Fruit fly (Drosophila melanogaster): ENCODE data around the gene Arp1.

DNA sequence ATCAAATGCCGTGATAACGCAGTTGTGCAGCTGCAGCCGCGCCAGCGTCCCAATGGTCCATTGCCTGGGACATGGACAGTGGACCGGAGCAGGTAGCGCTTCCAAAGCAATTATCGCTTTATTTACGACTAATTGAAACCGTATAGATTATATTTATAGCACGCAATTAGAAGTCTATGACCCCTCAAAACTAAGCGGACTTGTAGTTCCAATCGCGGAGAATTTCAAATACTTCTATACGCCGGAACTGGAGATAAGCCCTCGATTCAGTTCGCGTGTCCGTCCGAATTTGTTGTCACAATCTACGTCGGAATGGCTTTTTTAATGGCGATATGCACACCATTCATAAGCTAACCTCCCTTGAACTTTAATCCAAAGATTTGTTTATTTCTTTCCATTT is 6.3 kb upstream of the Arp1 start:
- TF ChIP-seq h (optimal IDR thresholded peaks at IDR 0.05) = no peak
- TF ChIP-seq ttk (optimal IDR thresholded peaks at IDR 0.05) = no peak
- TF ChIP-seq psq (optimal IDR thresholded peaks at IDR 0.05) = no peak
- no peak for TF ChIP-seq insv (optimal IDR thresholded peaks at IDR 0.05)
